Fruit fly (Drosophila melanogaster) whole organism, wandering third instar larva: ENCODE measurements around the gene CG11555.

ENCODE experiments used
- CG32264 ChIP-seq: fragments of 200-800 bp; sonication (Bioruptor generic); optimal IDR thresholded peaks from 2 replicates; lab custom pipeline; 2016; ENCODE audit warnings: missing biosample characterization, missing genetic modification characterization
- CG9705 ChIP-seq: fragments of 200-800 bp; sonication (Bioruptor generic); optimal IDR thresholded peaks from 2 replicates; lab custom pipeline; 2018; ENCODE audit warnings: missing biosample characterization, mild to moderate bottlenecking, missing genetic modification characterization
- CrebA ChIP-seq: fragments of 200-800 bp; sonication (Bioruptor generic); optimal IDR thresholded peaks from 2 replicates; lab custom pipeline; 2016; ENCODE audit warnings: missing biosample characterization, mild to moderate bottlenecking, missing genetic modification characterization, borderline replicate concordance
- Dfd ChIP-seq: fragments of >200 bp; optimal IDR thresholded peaks from 2 replicates; lab custom pipeline; 2017; ENCODE audit warnings: missing biosample characterization, missing genetic modification characterization
- Dif ChIP-seq: fragments of 200-275, 200-300 bp; sonication (Bioruptor generic); optimal IDR thresholded peaks from 2 replicates; lab custom pipeline; 2018; ENCODE audit warnings: missing biosample characterization, missing genetic modification characterization; ENCODE audit not compliant: partially characterized antibody
- GATAd ChIP-seq: sonication (Bioruptor generic); optimal IDR thresholded peaks from 2 replicates; lab custom pipeline; 2016; ENCODE audit warnings: missing biosample characterization, missing genetic modification characterization
- HLH106 ChIP-seq: fragments of 200-800 bp; optimal IDR thresholded peaks from 3 replicates; lab custom pipeline; 2019; ENCODE audit warnings: missing biosample characterization, mild to moderate bottlenecking, missing genetic modification characterization, moderate library complexity
- Hnf4 ChIP-seq: fragments of 200-800 bp; sonication (Bioruptor generic); optimal IDR thresholded peaks from 2 replicates; lab custom pipeline; 2016; ENCODE audit warnings: missing biosample characterization, mild to moderate bottlenecking, missing genetic modification characterization
- Hr78 ChIP-seq: fragments of >200 bp; optimal IDR thresholded peaks from 2 replicates; lab custom pipeline; 2017; ENCODE audit warnings: missing biosample characterization, missing genetic modification characterization
- Hr83 ChIP-seq: fragments of 200-300 bp; sonication (Bioruptor generic); optimal IDR thresholded peaks from 2 replicates; lab custom pipeline; 2016; ENCODE audit warnings: missing biosample characterization, mild to moderate bottlenecking, missing genetic modification characterization, moderate library complexity; ENCODE audit not compliant: poor library complexity, severe bottlenecking
- Jra ChIP-seq: sonication (Bioruptor generic); optimal IDR thresholded peaks from 2 replicates; lab custom pipeline; 2016; ENCODE audit warnings: missing biosample characterization, missing genetic modification characterization
- Mio ChIP-seq: sonication (Bioruptor generic); optimal IDR thresholded peaks from 2 replicates; lab custom pipeline; 2016; ENCODE audit warnings: missing biosample characterization, missing genetic modification characterization
- Myc ChIP-seq: fragments of >200 bp; optimal IDR thresholded peaks from 2 replicates; lab custom pipeline; 2017
- N ChIP-seq: fragments of >200 bp; optimal IDR thresholded peaks from 2 replicates; lab custom pipeline; 2018; ENCODE audit warnings: missing biosample characterization, missing external identifiers, missing genetic modification characterization
- OdsH ChIP-seq: fragments of 200-800 bp; sonication (Bioruptor generic); optimal IDR thresholded peaks from 2 replicates; lab custom pipeline; 2016; ENCODE audit warnings: missing biosample characterization, mild to moderate bottlenecking, missing genetic modification characterization
- Rel ChIP-seq, 2 experiments: fragments of 200-800 bp; sonication (Bioruptor generic) in 1 of 2; optimal IDR thresholded peaks; 2 replicates in 1 of 2; 3 replicates in 1 of 2; lab custom pipeline; 2016 to 2019; ENCODE audit warnings: mild to moderate bottlenecking in 2 of 2, missing biosample characterization in 2 of 2, missing genetic modification characterization in 2 of 2, moderate library complexity in 1 of 2
- Sp1 ChIP-seq: fragments of 200-800 bp; sonication (Bioruptor generic); optimal IDR thresholded peaks from 3 replicates; lab custom pipeline; 2019; ENCODE audit warnings: missing biosample characterization, mild to moderate bottlenecking, missing genetic modification characterization, moderate library complexity
- Vsx2 ChIP-seq: fragments of 200-300, 225-300 bp; sonication (Bioruptor generic); optimal IDR thresholded peaks from 2 replicates; lab custom pipeline; 2018; ENCODE audit warnings: missing biosample characterization, missing genetic modification characterization; ENCODE audit not compliant: partially characterized antibody
- br ChIP-seq: fragments of 200-800 bp; sonication (Bioruptor generic); optimal IDR thresholded peaks from 2 replicates; lab custom pipeline; 2016; ENCODE audit warnings: missing biosample characterization, missing genetic modification characterization
- brk ChIP-seq: fragments of 200-800 bp; sonication (Bioruptor generic); optimal IDR thresholded peaks from 2 replicates; lab custom pipeline; 2016; ENCODE audit warnings: missing biosample characterization, mild to moderate bottlenecking, missing genetic modification characterization
- dl ChIP-seq, 2 experiments: fragments of 175-275, 200-275 bp in 1 of 2; fragments of 200-275 bp in 1 of 2; sonication (Bioruptor generic); optimal IDR thresholded peaks; lab custom pipeline; 2018; ENCODE audit warnings: mild to moderate bottlenecking in 2 of 2, missing biosample characterization in 2 of 2, missing genetic modification characterization in 2 of 2, moderate library complexity in 2 of 2; ENCODE audit not compliant: partially characterized antibody in 2 of 2, insufficient read depth in 1 of 2
- dmrt93B ChIP-seq: fragments of 200-800 bp; sonication (Bioruptor generic); optimal IDR thresholded peaks from 2 replicates; lab custom pipeline; 2018; ENCODE audit warnings: missing biosample characterization, mild to moderate bottlenecking, missing genetic modification characterization
- dsf ChIP-seq: sonication (Bioruptor generic); optimal IDR thresholded peaks from 2 replicates; lab custom pipeline; 2016; ENCODE audit warnings: missing biosample characterization, missing genetic modification characterization, borderline replicate concordance
- ey ChIP-seq: fragments of 200-800 bp; sonication (Bioruptor generic); optimal IDR thresholded peaks from 2 replicates; lab custom pipeline; 2016; ENCODE audit warnings: missing biosample characterization, missing genetic modification characterization
- foxo ChIP-seq, 2 experiments: fragments of 200-800 bp; sonication (Bioruptor generic); optimal IDR thresholded peaks; 2 replicates in 1 of 2; 3 replicates in 1 of 2; lab custom pipeline; 2016 to 2017; ENCODE audit warnings: missing biosample characterization in 2 of 2, missing genetic modification characterization in 2 of 2
- fru ChIP-seq: fragments of 200-800 bp; sonication (Bioruptor generic); optimal IDR thresholded peaks from 3 replicates; lab custom pipeline; 2016; ENCODE audit warnings: missing biosample characterization, mild to moderate bottlenecking, missing genetic modification characterization
- h ChIP-seq: fragments of 200-800 bp; sonication (Bioruptor generic); optimal IDR thresholded peaks from 3 replicates; lab custom pipeline; 2016; ENCODE audit warnings: missing biosample characterization, mild to moderate bottlenecking, missing genetic modification characterization
- jim ChIP-seq: fragments of 175-275, 200-325 bp; sonication (Bioruptor generic); optimal IDR thresholded peaks from 2 replicates; lab custom pipeline; 2016; ENCODE audit warnings: missing biosample characterization, mild to moderate bottlenecking, missing genetic modification characterization
- lola ChIP-seq: fragments of >200 bp; optimal IDR thresholded peaks from 2 replicates; lab custom pipeline; 2017; ENCODE audit warnings: missing biosample characterization, missing genetic modification characterization
- pan ChIP-seq: fragments of >200 bp; optimal IDR thresholded peaks from 2 replicates; lab custom pipeline; 2017
- psq ChIP-seq: fragments of 200-800 bp; sonication (Bioruptor generic); optimal IDR thresholded peaks from 3 replicates; lab custom pipeline; 2017; ENCODE audit warnings: missing biosample characterization, mild to moderate bottlenecking, missing genetic modification characterization, moderate library complexity
- rgr ChIP-seq: fragments of 200-800 bp; sonication (Bioruptor generic); optimal IDR thresholded peaks from 3 replicates; lab custom pipeline; 2016; ENCODE audit warnings: missing biosample characterization, mild to moderate bottlenecking, missing genetic modification characterization
- sage ChIP-seq: fragments of 200-800 bp; sonication (Bioruptor generic); optimal IDR thresholded peaks from 2 replicates; lab custom pipeline; 2016; ENCODE audit warnings: missing biosample characterization, mild to moderate bottlenecking, missing genetic modification characterization
- sv ChIP-seq: fragments of 200-800 bp; sonication (Bioruptor generic); optimal IDR thresholded peaks from 3 replicates; lab custom pipeline; 2016; ENCODE audit warnings: missing biosample characterization, missing genetic modification characterization
- tai ChIP-seq: sonication (Bioruptor generic); optimal IDR thresholded peaks from 2 replicates; lab custom pipeline; 2016; ENCODE audit warnings: missing biosample characterization, missing genetic modification characterization
- usp ChIP-seq: fragments of >200 bp; optimal IDR thresholded peaks from 2 replicates; lab custom pipeline; 2017; ENCODE audit warnings: missing biosample characterization, missing genetic modification characterization
- woc ChIP-seq: sonication (Bioruptor generic); optimal IDR thresholded peaks from 2 replicates; lab custom pipeline; 2016; ENCODE audit warnings: missing biosample characterization, mild to moderate bottlenecking, missing genetic modification characterization

Gene CG11555

dm6 chr2L:278134-278533 lies 4.5 kb downstream of the CG11555 start, which contains the start of gene CG17078:
Gene CG17078 (minus strand): TSS chr2L:278234.
- TF ChIP-seq Hr78 (GFP tag; lab: Kevin White, UChicago) (no peak), pan (no peak), dmrt93B (GFP tag; lab: Kevin White, UChicago) (no peak), N (no peak), CrebA (GFP tag; lab: Kevin White, UChicago) (no peak), brk (GFP tag; lab: Kevin White, UChicago) (no peak), Myc (lab: Kevin White, UChicago) (no peak), usp (GFP tag; lab: Kevin White, UChicago) (no peak), rgr (GFP tag; lab: Kevin White, UChicago) (no peak), ey (GFP tag; lab: Kevin White, UChicago) (no peak), tai (no peak), dl (GFP tag; optimal IDR thresholded peaks at IDR 0.05; lab: Kevin White, UChicago; ENCODE audit: insufficient read depth in 1 of 2, partially characterized antibody in 2 of 2) (no peak), Jra (no peak), Rel (GFP tag; optimal IDR thresholded peaks at IDR 0.05; lab: Kevin White, UChicago) (no peak), Rel (tag; optimal IDR thresholded peaks at IDR 0.05; lab: Kevin White, UChicago) (no peak), fru (GFP tag; lab: Kevin White, UChicago) (no peak)

dm6 chr2L:283071-283482 lies 9.4 kb downstream of the CG11555 start, which contains the start of gene CG11601:
Gene CG11601 (minus strand): TSS chr2L:283269.
- peak; percentile 60 for TF ChIP-seq Hnf4 (GFP tag; lab: Kevin White, UChicago)
- TF ChIP-seq GATAd (GFP tag; lab: Kevin White, UChicago) = no peak
- TF ChIP-seq Rel (GFP tag; optimal IDR thresholded peaks at IDR 0.05; lab: Kevin White, UChicago) = no peak
- TF ChIP-seq Rel (tag; optimal IDR thresholded peaks at IDR 0.05; lab: Kevin White, UChicago) = peak; percentile 17
- TF ChIP-seq fru (GFP tag; lab: Kevin White, UChicago) = no peak
- peak; percentile 36 for TF ChIP-seq HLH106 (tag; lab: Kevin White, UChicago)
- no peak for TF ChIP-seq rgr (GFP tag; lab: Kevin White, UChicago)
- peak; percentile 25 for TF ChIP-seq sv
- no peak for TF ChIP-seq CG32264 (GFP tag; lab: Kevin White, UChicago)
- peak; percentile 45 for TF ChIP-seq Sp1 (GFP tag; lab: Kevin White, UChicago)
- TF ChIP-seq br = no peak
- no peak for TF ChIP-seq Jra
- peak; percentile 14 for TF ChIP-seq ey (GFP tag; lab: Kevin White, UChicago)
- TF ChIP-seq Hr83 = peak; percentile 37
- peak; percentile 99 for TF ChIP-seq Vsx2
- TF ChIP-seq Myc (lab: Kevin White, UChicago) = peak; percentile 86
- no peak for TF ChIP-seq pan
- peak; percentile 65 to 92 for TF ChIP-seq dl (GFP tag; optimal IDR thresholded peaks at IDR 0.05; lab: Kevin White, UChicago; ENCODE audit: insufficient read depth in 1 of 2, partially characterized antibody in 2 of 2)
- no peak for TF ChIP-seq h (GFP tag; lab: Kevin White, UChicago)
- TF ChIP-seq jim (GFP tag; lab: Kevin White, UChicago) = no peak
- TF ChIP-seq dmrt93B (GFP tag; lab: Kevin White, UChicago) = no peak
- no peak for TF ChIP-seq sage
- TF ChIP-seq Hr78 (GFP tag; lab: Kevin White, UChicago) = no peak
- no peak for TF ChIP-seq brk (GFP tag; lab: Kevin White, UChicago)
- TF ChIP-seq psq (GFP tag; lab: Kevin White, UChicago) = peak; percentile 78
- TF ChIP-seq CrebA (GFP tag; lab: Kevin White, UChicago) = no peak
- no peak for TF ChIP-seq Dfd (GFP tag; lab: Kevin White, UChicago)
- TF ChIP-seq OdsH (GFP tag; lab: Kevin White, UChicago) = peak; percentile 8
- TF ChIP-seq Dif (GFP tag; lab: Kevin White, UChicago) = peak; percentile 97
- peak in 1 of 2 experiments; percentile 15 for TF ChIP-seq foxo (GFP tag; optimal IDR thresholded peaks at IDR 0.05; lab: Kevin White, UChicago)
- TF ChIP-seq lola = no peak

- TF ChIP-seq psq (GFP tag; lab: Kevin White, UChicago) (no peak), h (GFP tag; lab: Kevin White, UChicago) (peak; percentile 71), CG32264 (GFP tag; lab: Kevin White, UChicago) (no peak), Myc (lab: Kevin White, UChicago) (no peak), jim (GFP tag; lab: Kevin White, UChicago) (no peak), Sp1 (GFP tag; lab: Kevin White, UChicago) (peak; percentile 45), fru (GFP tag; lab: Kevin White, UChicago) (peak; percentile 50), CG9705 (GFP tag; lab: Kevin White, UChicago) (peak; percentile 6), HLH106 (tag; lab: Kevin White, UChicago) (peak; percentile 54), dsf (GFP tag; lab: Kevin White, UChicago) (no peak), rgr (GFP tag; lab: Kevin White, UChicago) (peak; percentile 64), CrebA (GFP tag; lab: Kevin White, UChicago) (no peak), ey (GFP tag; lab: Kevin White, UChicago) (peak; percentile 62), tai (no peak), Vsx2 (no peak), N (no peak), brk (GFP tag; lab: Kevin White, UChicago) (no peak), woc (GFP tag; lab: Kevin White, UChicago) (peak; percentile 66), Hr83 (peak; percentile 72), pan (no peak), sage (no peak), Hnf4 (GFP tag; lab: Kevin White, UChicago) (peak; percentile 37), Jra (no peak), GATAd (GFP tag; lab: Kevin White, UChicago) (no peak), Rel (GFP tag; optimal IDR thresholded peaks at IDR 0.05; lab: Kevin White, UChicago) (no peak), Rel (tag; optimal IDR thresholded peaks at IDR 0.05; lab: Kevin White, UChicago) (peak; percentile 98), usp (GFP tag; lab: Kevin White, UChicago) (no peak), Dif (GFP tag; lab: Kevin White, UChicago) (peak; percentile 85), Hr78 (GFP tag; lab: Kevin White, UChicago) (no peak), dl (GFP tag; optimal IDR thresholded peaks at IDR 0.05; lab: Kevin White, UChicago; ENCODE audit: insufficient read depth in 1 of 2, partially characterized antibody in 2 of 2) (no peak), lola (no peak), dmrt93B (GFP tag; lab: Kevin White, UChicago) (no peak), Mio (no peak), foxo (GFP tag; optimal IDR thresholded peaks at IDR 0.05; lab: Kevin White, UChicago) (peak in 1 of 2 experiments; percentile 55), sv (no peak), OdsH (GFP tag; lab: Kevin White, UChicago) (peak; percentile 40)
Observed at dm6 chr2L:285596-286023, 12.0 kb downstream of the CG11555 start.
